Fruit fly (Drosophila melanogaster) whole organism, embryonic: ENCODE measurements around the gene ND-13A.

ENCODE experiments used
- Awh ChIP-seq: fragments of 200-800 bp; sonication (Bioruptor generic); IDR thresholded peaks from 2 replicates; pipeline ENCODE4, ENCODE4 v1.3.6; 2022; ENCODE audit warnings: missing biosample characterization, missing genetic modification characterization
- B-H2 ChIP-seq: fragments of 200-800 bp; sonication (Bioruptor generic); optimal IDR thresholded peaks from 2 replicates; lab custom pipeline; 2018; ENCODE audit warnings: missing biosample characterization, mild to moderate bottlenecking, missing genetic modification characterization
- Blimp-1 ChIP-seq: fragments of 200-800 bp; sonication (Bioruptor generic); optimal IDR thresholded peaks from 3 replicates; lab custom pipeline; 2018; ENCODE audit warnings: missing biosample characterization, missing genetic modification characterization, mild to moderate bottlenecking, moderate library complexity, missing genetic modification reagents
- CG10543 ChIP-seq: fragments of 200-800 bp; sonication (Bioruptor generic); optimal IDR thresholded peaks from 3 replicates; lab custom pipeline; 2017; ENCODE audit warnings: missing biosample characterization, mild to moderate bottlenecking, missing genetic modification characterization, moderate library complexity
- CG11696 ChIP-seq: fragments of 200-800 bp; sonication (Bioruptor generic); IDR thresholded peaks from 2 replicates; pipeline ENCODE4 v1.3.6; 2022; ENCODE audit warnings: missing biosample characterization, missing genetic modification characterization
- CG12769 ChIP-seq: fragments of 200-800 bp; sonication (Bioruptor generic); optimal IDR thresholded peaks from 2 replicates; lab custom pipeline; 2019; ENCODE audit warnings: missing biosample characterization, mild to moderate bottlenecking, missing genetic modification characterization, moderate library complexity
- CG15514 ChIP-seq: fragments of 200-800 bp; sonication (Bioruptor generic); optimal IDR thresholded peaks from 3 replicates; lab custom pipeline; 2017; ENCODE audit warnings: missing biosample characterization, missing genetic modification characterization, mild to moderate bottlenecking, moderate library complexity, missing genetic modification reagents
- CG17612 ChIP-seq: fragments of 200-800 bp; sonication (Bioruptor generic); IDR thresholded peaks from 2 replicates; pipeline ENCODE4 v1.3.6; 2022; ENCODE audit warnings: missing biosample characterization, missing genetic modification characterization
- CG18262 ChIP-seq: fragments of 200-800 bp; optimal IDR thresholded peaks from 3 replicates; lab custom pipeline; 2019; ENCODE audit warnings: missing biosample characterization, mild to moderate bottlenecking, missing genetic modification characterization, moderate library complexity
- CG2199 ChIP-seq: fragments of 200-800 bp; sonication (Bioruptor generic); IDR thresholded peaks from 3 replicates; pipeline ENCODE4 v1.3.6; 2022; ENCODE audit warnings: missing biosample characterization, missing genetic modification characterization
- CG2678 ChIP-seq: fragments of 200-800 bp; sonication (Bioruptor generic); optimal IDR thresholded peaks from 3 replicates; lab custom pipeline; 2019; ENCODE audit warnings: missing biosample characterization, mild to moderate bottlenecking, missing genetic modification characterization, moderate library complexity
- CG2889 ChIP-seq: fragments of 200-800 bp; sonication (Bioruptor generic); IDR thresholded peaks from 3 replicates; pipeline ENCODE4 v1.3.6; 2022; ENCODE audit warnings: missing biosample characterization, missing genetic modification characterization
- CG31224 ChIP-seq: fragments of 200-800 bp; sonication (Bioruptor generic); IDR thresholded peaks from 2 replicates; pipeline ENCODE4 v1.3.6; 2022; ENCODE audit warnings: missing biosample characterization, missing genetic modification characterization
- CG32767 ChIP-seq: fragments of 200-800 bp; sonication (Bioruptor generic); IDR thresholded peaks from 2 replicates; pipeline ENCODE4 v1.3.6; 2022; ENCODE audit warnings: missing biosample characterization, missing genetic modification characterization
- CG32772 ChIP-seq: fragments of 200-800 bp; sonication (Bioruptor generic); IDR thresholded peaks from 2 replicates; pipeline ENCODE4 v1.3.6; 2022; ENCODE audit warnings: missing biosample characterization, missing genetic modification characterization
- CG5180 ChIP-seq: fragments of 200-800 bp; sonication (Bioruptor generic); optimal IDR thresholded peaks from 3 replicates; lab custom pipeline; 2017; ENCODE audit warnings: missing biosample characterization, missing genetic modification characterization, mild to moderate bottlenecking, moderate library complexity, missing genetic modification reagents
- CG6175 ChIP-seq: fragments of 200-800 bp; sonication (Bioruptor generic); IDR thresholded peaks from 3 replicates; pipeline ENCODE4 v1.3.6; 2022; ENCODE audit warnings: missing biosample characterization, missing genetic modification characterization
- CG8359 ChIP-seq: fragments of 200-800 bp; sonication (Bioruptor generic); optimal IDR thresholded peaks from 2 replicates; lab custom pipeline; 2017; ENCODE audit warnings: missing biosample characterization, mild to moderate bottlenecking, missing genetic modification characterization, borderline replicate concordance
- CG9215 ChIP-seq: fragments of 200-800 bp; sonication (Bioruptor generic); IDR thresholded peaks from 2 replicates; pipeline ENCODE4 v1.3.6; 2022; ENCODE audit warnings: missing biosample characterization, missing genetic modification characterization
- CG9727 ChIP-seq: fragments of 200-800 bp; sonication (Bioruptor generic); optimal IDR thresholded peaks from 3 replicates; lab custom pipeline; 2017; ENCODE audit warnings: missing biosample characterization, mild to moderate bottlenecking, missing genetic modification characterization
- Eip74EF ChIP-seq, 2 experiments: fragments of 200-800 bp in 1 of 2; fragments of >200 bp in 1 of 2; sonication (Bioruptor generic) in 1 of 2; optimal IDR thresholded peaks; 2 replicates each; lab custom pipeline; 2017 to 2019; ENCODE audit warnings: missing biosample characterization in 2 of 2, missing genetic modification characterization in 2 of 2, mild to moderate bottlenecking in 1 of 2, moderate library complexity in 1 of 2
- H2.0 ChIP-seq: fragments of 200-800 bp; sonication (Bioruptor generic); IDR thresholded peaks from 2 replicates; pipeline ENCODE4 v1.3.6; 2022; ENCODE audit warnings: missing biosample characterization, missing genetic modification characterization
- Hr78 ChIP-seq, 2 experiments: fragments of 200-800 bp in 1 of 2; fragments of >200 bp in 1 of 2; sonication (Bioruptor generic) in 1 of 2; optimal IDR thresholded peaks; 2 replicates each; lab custom pipeline; 2017 to 2019; ENCODE audit warnings: missing biosample characterization in 2 of 2, missing genetic modification characterization in 2 of 2, mild to moderate bottlenecking in 1 of 2, moderate library complexity in 1 of 2
- MTF-1 ChIP-seq: fragments of 200-800 bp; sonication (Bioruptor generic); optimal IDR thresholded peaks from 2 replicates; lab custom pipeline; 2018; ENCODE audit warnings: missing biosample characterization, mild to moderate bottlenecking, missing genetic modification characterization, borderline replicate concordance
- Med ChIP-seq: fragments of 200-800 bp; sonication (Bioruptor generic); peaks from one replicate; lab custom pipeline; 2016; ENCODE audit warnings: missing biosample characterization, missing genetic modification characterization, mild to moderate bottlenecking, inconsistent platforms, moderate library complexity
- Pdp1 ChIP-seq, 2 experiments: fragments of 200-800 bp; sonication (Bioruptor generic); optimal IDR thresholded peaks; 3 replicates each; lab custom pipeline; 2016; ENCODE audit warnings: missing biosample characterization in 2 of 2, missing genetic modification characterization in 2 of 2, mild to moderate bottlenecking in 1 of 2, moderate library complexity in 1 of 2
- Spps ChIP-seq: fragments of 200-800 bp; sonication (Bioruptor generic); optimal IDR thresholded peaks from 2 replicates; lab custom pipeline; 2018; ENCODE audit warnings: missing biosample characterization, mild to moderate bottlenecking, missing genetic modification characterization
- Xrp1 ChIP-seq: fragments of 200-800 bp; sonication (Bioruptor generic); IDR thresholded peaks from 2 replicates; pipeline ENCODE4 v1.3.6; 2022; ENCODE audit warnings: missing biosample characterization, missing genetic modification characterization
- abd-A ChIP-seq: fragments of 200-800 bp; sonication (Bioruptor generic); optimal IDR thresholded peaks from 3 replicates; lab custom pipeline; 2019; ENCODE audit warnings: missing biosample characterization, mild to moderate bottlenecking, missing genetic modification characterization, moderate library complexity
- chinmo ChIP-seq: fragments of 200-800 bp; sonication (Bioruptor generic); IDR thresholded peaks from 4 replicates; pipeline ENCODE4 v1.3.6; 2022; ENCODE audit warnings: missing biosample characterization, missing genetic modification characterization; ENCODE audit not compliant: partially characterized antibody
- dmrt11E ChIP-seq: fragments of 200-800 bp; sonication (Bioruptor generic); optimal IDR thresholded peaks from 3 replicates; lab custom pipeline; 2018; ENCODE audit warnings: missing biosample characterization, mild to moderate bottlenecking, missing genetic modification characterization, moderate library complexity
- ftz-f1 ChIP-seq: fragments of 200-800 bp; sonication (Bioruptor generic); optimal IDR thresholded peaks from 2 replicates; lab custom pipeline; 2016; ENCODE audit warnings: missing biosample characterization, missing genetic modification characterization
- gcm ChIP-seq: fragments of 200-800 bp; sonication (Bioruptor generic); optimal IDR thresholded peaks from 2 replicates; lab custom pipeline; 2019; ENCODE audit warnings: missing biosample characterization, mild to moderate bottlenecking, missing genetic modification characterization, moderate library complexity
- ind ChIP-seq: fragments of 200-800 bp; sonication (Bioruptor generic); optimal IDR thresholded peaks from 3 replicates; lab custom pipeline; 2016; ENCODE audit warnings: missing biosample characterization, missing genetic modification characterization
- lab ChIP-seq: fragments of 200-800 bp; sonication (Bioruptor generic); optimal IDR thresholded peaks from 3 replicates; lab custom pipeline; 2017; ENCODE audit warnings: missing biosample characterization, missing genetic modification characterization, mild to moderate bottlenecking, moderate library complexity, missing genetic modification reagents
- mirr ChIP-seq: fragments of 200-800 bp; sonication (Bioruptor generic); optimal IDR thresholded peaks from 3 replicates; lab custom pipeline; 2018; ENCODE audit warnings: missing biosample characterization, mild to moderate bottlenecking, missing genetic modification characterization
- ro ChIP-seq: fragments of 200-800 bp; sonication (Bioruptor generic); IDR thresholded peaks from 2 replicates; pipeline ENCODE4 v1.3.6; 2022; ENCODE audit warnings: missing biosample characterization, missing genetic modification characterization
- row ChIP-seq: fragments of 200-800 bp; sonication (Bioruptor generic); IDR thresholded peaks from 3 replicates; pipeline ENCODE4 v1.3.6; 2022; ENCODE audit warnings: missing biosample characterization, missing genetic modification characterization
- sd ChIP-seq: fragments of 200-800 bp; sonication (Bioruptor generic); optimal IDR thresholded peaks from 3 replicates; lab custom pipeline; 2018; ENCODE audit warnings: missing biosample characterization, mild to moderate bottlenecking, missing genetic modification characterization, moderate library complexity
- sqz ChIP-seq: fragments of 200-800 bp; sonication (Bioruptor generic); optimal IDR thresholded peaks from 3 replicates; lab custom pipeline; 2018; ENCODE audit warnings: missing biosample characterization, mild to moderate bottlenecking, missing genetic modification characterization
- ssp ChIP-seq: fragments of 200-800 bp; sonication (Bioruptor generic); IDR thresholded peaks from 2 replicates; pipeline ENCODE4 v1.3.6; 2022; ENCODE audit warnings: missing biosample characterization, missing genetic modification characterization
- stwl ChIP-seq: fragments of 200-800 bp; sonication (Bioruptor generic); optimal IDR thresholded peaks from 3 replicates; lab custom pipeline; 2018; ENCODE audit warnings: missing biosample characterization, mild to moderate bottlenecking, missing genetic modification characterization, moderate library complexity
- unpg ChIP-seq: fragments of 200-800 bp; sonication (Bioruptor generic); optimal IDR thresholded peaks from 3 replicates; lab custom pipeline; 2018; ENCODE audit warnings: missing biosample characterization, mild to moderate bottlenecking, missing genetic modification characterization, moderate library complexity
- vvl ChIP-seq: fragments of 200-800 bp; sonication (Bioruptor generic); IDR thresholded peaks from 2 replicates; pipeline ENCODE4 v1.3.6; 2022; ENCODE audit warnings: missing biosample characterization, missing genetic modification characterization

Gene ND-13A

DNA sequence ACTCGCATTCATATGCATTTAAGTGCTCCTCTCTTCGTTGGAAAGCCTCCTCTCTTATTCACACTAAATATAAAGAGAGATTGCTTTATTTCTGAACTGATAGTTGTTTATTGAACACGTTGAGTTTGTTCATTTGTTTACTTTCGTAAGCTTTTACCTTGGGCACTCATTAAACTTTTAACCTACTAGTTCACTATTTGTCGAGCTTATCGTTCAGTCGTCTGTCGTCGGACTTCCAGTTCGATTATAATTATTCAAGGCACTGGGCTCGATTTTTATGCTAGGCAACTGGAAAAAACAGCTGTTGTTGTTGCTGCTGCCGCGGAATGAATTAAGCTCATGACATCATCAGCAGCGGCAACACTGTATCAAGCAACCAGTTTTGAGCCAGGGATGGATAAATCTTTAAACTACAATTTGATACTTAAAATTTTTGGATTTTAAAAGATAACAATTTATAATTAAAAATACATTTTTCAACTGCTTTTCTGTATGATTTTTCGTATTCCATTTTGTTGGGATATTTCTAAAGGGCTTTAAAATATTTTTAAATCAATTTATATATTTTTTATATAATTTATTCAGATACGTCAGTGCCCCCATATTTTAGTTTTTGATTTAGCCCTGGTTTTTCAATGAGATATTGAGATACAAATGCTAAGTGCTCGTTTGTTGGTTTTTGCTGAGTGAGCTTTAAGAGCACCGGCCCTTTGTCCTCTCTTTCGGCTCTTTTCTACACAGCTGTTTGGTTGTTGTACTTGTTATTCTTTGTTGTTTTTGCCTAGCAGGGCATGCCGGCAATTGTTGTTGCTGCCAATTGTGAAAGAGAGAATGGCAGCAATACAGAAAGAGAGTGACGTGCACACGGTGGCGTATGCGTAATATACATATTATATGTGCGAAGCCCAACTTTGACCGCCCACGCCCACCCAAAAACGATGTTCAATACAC lies 45.4 kb upstream of the ND-13A start (continued):
- peak; percentile 89; the same call in 1 of the 2 replicates for TF ChIP-seq ro (GFP tag; lab: Robert Waterston, UW)
- peak; percentile 61 for TF ChIP-seq CG8359 (GFP tag; lab: Kevin White, UChicago)
- TF ChIP-seq CG18262, result peak; percentile 96
- peak; percentile 97 for TF ChIP-seq lab (GFP tag; lab: Kevin White, UChicago)
- TF ChIP-seq ssp (GFP tag; lab: Robert Waterston, UW), result peak; percentile 87
- peak in 1 of 2 experiments; percentile 94 for TF ChIP-seq Eip74EF (GFP tag; optimal IDR thresholded peaks at IDR 0.05; lab: Kevin White, UChicago)
- peak; percentile 92 for TF ChIP-seq CG31224 (GFP tag; lab: Robert Waterston, UW)
- peak; percentile 94 for TF ChIP-seq H2.0 (GFP tag; lab: Robert Waterston, UW)
- TF ChIP-seq CG2199 (GFP tag; lab: Robert Waterston, UW), result peak; percentile 54; the same call in 1 of the 3 replicates
- TF ChIP-seq mirr (GFP tag; lab: Kevin White, UChicago), result peak; percentile 85
- TF ChIP-seq, all 482 proteins: peak for 350

DNA sequence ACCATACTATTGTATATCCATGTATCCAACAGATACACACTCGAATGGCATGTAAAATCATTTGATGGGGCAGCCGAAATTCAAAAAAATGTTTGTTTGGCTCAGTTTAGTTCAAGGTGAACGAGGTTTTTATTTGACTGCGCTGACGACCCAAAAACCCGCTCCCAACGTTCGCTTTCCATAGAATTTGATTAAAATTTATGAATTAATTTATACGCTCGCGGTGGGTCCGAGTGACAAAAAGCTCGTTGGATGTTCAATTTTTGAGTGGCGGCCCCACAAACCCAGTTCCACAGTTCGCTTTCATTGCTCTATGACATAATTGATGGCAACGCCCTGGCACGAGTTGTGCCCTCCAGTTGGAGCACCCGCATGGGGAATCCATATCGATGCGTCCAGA lies 19.6 kb upstream of the ND-13A start:
- TF ChIP-seq Pdp1 (GFP tag; optimal IDR thresholded peaks at IDR 0.05; lab: Kevin White, UChicago) (peak in 1 of 2 experiments; percentile 59), gcm (no peak), CG12769 (tag; lab: Kevin White, UChicago) (peak; percentile 80), CG32767 (GFP tag; lab: Robert Waterston, UW) (peak; percentile 84), CG11696 (no peak), sqz (peak; percentile 55), Med (GFP tag; lab: Kevin White, UChicago) (peak; percentile 5), unpg (no peak), CG2199 (GFP tag; lab: Robert Waterston, UW) (0 out of 3 replicates have a peak, but pooled peaks have one; percentile 8), sd (tag; lab: Kevin White, UChicago) (peak; percentile 92), Xrp1 (GFP tag; lab: Robert Waterston, UW) (no peak), Awh (GFP tag; lab: Robert Waterston, UW) (peak; percentile 24; the same call in 1 of the 2 replicates), Hr78 (GFP tag; optimal IDR thresholded peaks at IDR 0.05; lab: Kevin White, UChicago) (peak in 1 of 2 experiments; percentile 51), CG10543 (GFP tag; lab: Kevin White, UChicago) (peak; percentile 56), CG6175 (GFP tag; lab: Robert Waterston, UW) (0 out of 3 replicates have a peak, but pooled peaks have one; percentile 18), vvl (GFP tag; lab: Robert Waterston, UW) (peak; percentile 67; the same call in 1 of the 2 replicates), CG9727 (GFP tag; lab: Kevin White, UChicago) (no peak), Blimp-1 (peak; percentile 87), Spps (tag; lab: Kevin White, UChicago) (no peak), ftz-f1 (GFP tag; lab: Kevin White, UChicago) (peak; percentile 57), chinmo (peak; percentile 94; the same call in 3 of the 4 replicates), abd-A (tag; lab: Kevin White, UChicago) (peak; percentile 94)

DNA sequence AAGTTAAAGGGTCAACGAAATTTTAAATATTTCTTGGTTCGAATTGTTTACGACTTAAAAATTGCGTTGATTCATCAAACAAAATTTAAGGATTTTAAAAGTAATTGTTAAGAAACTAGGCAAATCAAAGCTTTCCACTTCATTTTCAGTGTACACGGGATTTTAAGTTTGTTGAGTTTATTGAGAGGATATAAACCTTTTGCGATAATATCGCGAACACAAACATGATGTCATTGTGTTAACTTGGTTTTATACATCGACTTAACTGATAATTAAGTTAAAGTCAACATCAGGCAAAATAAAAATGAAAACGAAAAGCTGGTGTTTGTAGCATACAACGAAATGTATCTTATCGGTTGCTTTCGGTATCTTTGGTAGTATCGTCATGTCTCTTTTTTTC lies 17.0 kb upstream of the ND-13A start:
- TF ChIP-seq CG15514 (GFP tag; lab: Kevin White, UChicago) (peak; percentile 27), stwl (tag; lab: Kevin White, UChicago) (no peak), B-H2 (GFP tag; lab: Kevin White, UChicago) (peak; percentile 38), row (0 out of 3 replicates have a peak, but pooled peaks have one; percentile 5), CG2678 (tag; lab: Kevin White, UChicago) (peak; percentile 27), CG17612 (GFP tag; lab: Robert Waterston, UW) (no peak), CG5180 (GFP tag; lab: Kevin White, UChicago) (no peak), MTF-1 (GFP tag; lab: Kevin White, UChicago) (no peak), dmrt11E (no peak), CG32772 (no peak), CG9215 (no peak), ind (no peak), lab (GFP tag; lab: Kevin White, UChicago) (peak; percentile 22), CG2889 (no peak), CG2199 (GFP tag; lab: Robert Waterston, UW) (no peak), Eip74EF (GFP tag; optimal IDR thresholded peaks at IDR 0.05; lab: Kevin White, UChicago) (no peak)
